Fruit fly (Drosophila melanogaster) whole organism, pupa: ENCODE data around the gene CG33489.

Experiments
- CG10348 ChIP-seq: fragments of 200-800 bp; sonication (Bioruptor generic); IDR thresholded peaks from 2 replicates; pipeline ENCODE4 v1.3.6; 2022; ENCODE audit warnings: missing biosample characterization, missing genetic modification characterization
- CG12605 ChIP-seq: fragments of 200-800 bp; sonication (Bioruptor generic); IDR thresholded peaks from 2 replicates; pipeline ENCODE4 v1.3.6; 2022; ENCODE audit warnings: missing biosample characterization, missing genetic modification characterization
- CG13204 ChIP-seq: fragments of 200-800 bp; sonication (Bioruptor generic); optimal IDR thresholded peaks from 2 replicates; lab custom pipeline; 2018; ENCODE audit warnings: missing biosample characterization, mild to moderate bottlenecking, missing genetic modification characterization, moderate library complexity
- CG14655 ChIP-seq: fragments of 200-800 bp; sonication (Bioruptor generic); optimal IDR thresholded peaks from 3 replicates; lab custom pipeline; 2017; ENCODE audit warnings: mild to moderate bottlenecking, missing biosample characterization, missing genetic modification reagents, missing genetic modification characterization
- CG15710 ChIP-seq: fragments of 200-800 bp; sonication (Bioruptor generic); optimal IDR thresholded peaks from 2 replicates; lab custom pipeline; 2018; ENCODE audit warnings: missing biosample characterization, mild to moderate bottlenecking, missing genetic modification characterization, moderate library complexity
- CG17806 ChIP-seq: fragments of 200-800 bp; sonication (Bioruptor generic); optimal IDR thresholded peaks from 2 replicates; lab custom pipeline; 2018; ENCODE audit warnings: missing biosample characterization, mild to moderate bottlenecking, missing genetic modification characterization, moderate library complexity
- CG32121 ChIP-seq: fragments of 200-800 bp; sonication (Bioruptor generic); IDR thresholded peaks from 2 replicates; pipeline ENCODE4 v1.3.6; 2022; ENCODE audit warnings: missing biosample characterization, missing genetic modification characterization
- CG4496 ChIP-seq: fragments of 200-800 bp; sonication (Bioruptor generic); IDR thresholded peaks from 3 replicates; pipeline ENCODE4 v1.3.6; 2022; ENCODE audit warnings: missing biosample characterization, missing genetic modification characterization
- CG8159 ChIP-seq: fragments of 200-800 bp; sonication (Bioruptor generic); optimal IDR thresholded peaks from 3 replicates; lab custom pipeline; 2018; ENCODE audit warnings: missing biosample characterization, mild to moderate bottlenecking, missing genetic modification characterization, moderate library complexity
- CG8301 ChIP-seq: fragments of 200-800 bp; sonication (Bioruptor generic); optimal IDR thresholded peaks from 2 replicates; lab custom pipeline; 2018; ENCODE audit warnings: missing biosample characterization, mild to moderate bottlenecking, missing genetic modification characterization
- CG9948 ChIP-seq: fragments of 200-800 bp; sonication (Bioruptor generic); optimal IDR thresholded peaks from 2 replicates; lab custom pipeline; 2018; ENCODE audit warnings: missing biosample characterization, mild to moderate bottlenecking, missing genetic modification characterization, moderate library complexity
- D1 ChIP-seq: fragments of 200-800 bp; sonication (Bioruptor generic); optimal IDR thresholded peaks from 2 replicates; lab custom pipeline; 2018; ENCODE audit warnings: missing biosample characterization, mild to moderate bottlenecking, missing genetic modification characterization, moderate library complexity
- EcR ChIP-seq: fragments of 200-800 bp; sonication (Bioruptor generic); optimal IDR thresholded peaks from 3 replicates; lab custom pipeline; 2019; ENCODE audit warnings: missing biosample characterization, missing genetic modification characterization, mild to moderate bottlenecking, moderate library complexity, missing genetic modification reagents
- Ets98B ChIP-seq: fragments of 200-800 bp; sonication (Bioruptor generic); IDR thresholded peaks from 2 replicates; pipeline ENCODE4 v1.3.6; 2022; ENCODE audit warnings: missing biosample characterization, missing genetic modification characterization
- Pif1A ChIP-seq: fragments of 200-800 bp; sonication (Bioruptor generic); optimal IDR thresholded peaks from 3 replicates; lab custom pipeline; 2016; ENCODE audit warnings: missing biosample characterization, missing genetic modification characterization
- Pif1B ChIP-seq: fragments of 200-800 bp; sonication (Bioruptor generic); optimal IDR thresholded peaks from 3 replicates; lab custom pipeline; 2016; ENCODE audit warnings: missing biosample characterization, missing genetic modification characterization
- Snoo ChIP-seq: fragments of 200-800 bp; sonication (Bioruptor generic); optimal IDR thresholded peaks from 3 replicates; lab custom pipeline; 2017; ENCODE audit warnings: missing biosample characterization, mild to moderate bottlenecking, missing genetic modification characterization, inconsistent platforms
- fd96Ca ChIP-seq: fragments of 200-800 bp; sonication (Bioruptor generic); IDR thresholded peaks from 3 replicates; pipeline ENCODE4 v1.3.6; 2022; ENCODE audit warnings: missing biosample characterization, missing genetic modification characterization
- gl ChIP-seq: fragments of 200-800 bp; sonication (Bioruptor generic); optimal IDR thresholded peaks from 2 replicates; lab custom pipeline; 2018; ENCODE audit warnings: missing biosample characterization, mild to moderate bottlenecking, missing genetic modification characterization
- rn ChIP-seq: fragments of 200-800 bp; sonication (Bioruptor generic); IDR thresholded peaks from 2 replicates; pipeline ENCODE4 v1.3.6; 2022; ENCODE audit warnings: missing biosample characterization, missing genetic modification characterization

CG33489 gene

dm6 chr3L:11548009-11548408 lies 28.8 kb downstream of the CG33489 start:
- TF ChIP-seq CG9948 (tag; lab: Kevin White, UChicago) (no peak), CG8159 (tag; lab: Kevin White, UChicago) (no peak), CG13204 (GFP tag; lab: Kevin White, UChicago) (no peak)

dm6 chr3L:11547302-11547994 lies 29.4 kb downstream of the CG33489 start:
- peak; percentile 13; the same call in 1 of the 2 replicates for TF ChIP-seq Ets98B (GFP tag; lab: Robert Waterston, UW)
- no peak for TF ChIP-seq gl (tag; lab: Kevin White, UChicago)
- TF ChIP-seq Pif1A (GFP tag; lab: Kevin White, UChicago), result no peak
- no peak for TF ChIP-seq CG15710 (tag; lab: Kevin White, UChicago)

- no peak for TF ChIP-seq CG10348
- TF ChIP-seq CG32121, result no peak
- TF ChIP-seq CG4496, result 0 out of 3 replicates have a peak, but pooled peaks have one; percentile 22
- peak; percentile 83 for TF ChIP-seq CG8159 (tag; lab: Kevin White, UChicago)
- no peak for TF ChIP-seq CG8301 (tag; lab: Kevin White, UChicago)
- TF ChIP-seq Pif1B (GFP tag; lab: Kevin White, UChicago), result no peak
- TF ChIP-seq rn (GFP tag; lab: Robert Waterston, UW), result no peak
- no peak for TF ChIP-seq fd96Ca
These were observed 33.1 kb downstream of the CG33489 start for dm6 chr3L:11543681-11544299.

dm6 chr3L:11542948-11543347 lies 33.9 kb downstream of the CG33489 start:
- TF ChIP-seq CG13204 (GFP tag; lab: Kevin White, UChicago) (no peak), CG4496 (no peak), Pif1B (GFP tag; lab: Kevin White, UChicago) (no peak), Snoo (tag; lab: Kevin White, UChicago) (no peak), CG8301 (tag; lab: Kevin White, UChicago) (no peak), Ets98B (GFP tag; lab: Robert Waterston, UW) (no peak), CG17806 (tag; lab: Kevin White, UChicago) (no peak), CG14655 (GFP tag; lab: Kevin White, UChicago) (no peak), D1 (tag; lab: Kevin White, UChicago) (no peak), CG15710 (tag; lab: Kevin White, UChicago) (no peak), CG12605 (GFP tag; lab: Robert Waterston, UW) (no peak), CG10348 (no peak), CG8159 (tag; lab: Kevin White, UChicago) (no peak), CG9948 (tag; lab: Kevin White, UChicago) (no peak), gl (tag; lab: Kevin White, UChicago) (no peak), fd96Ca (no peak), Pif1A (GFP tag; lab: Kevin White, UChicago) (no peak), EcR (GFP tag; lab: Kevin White, UChicago) (no peak)

dm6 chr3L:11542437-11542836 lies 34.4 kb downstream of the CG33489 start:
- no peak for TF ChIP-seq CG8301 (tag; lab: Kevin White, UChicago)
- no peak for TF ChIP-seq Ets98B (GFP tag; lab: Robert Waterston, UW)
- no peak for TF ChIP-seq rn (GFP tag; lab: Robert Waterston, UW)
- no peak for TF ChIP-seq gl (tag; lab: Kevin White, UChicago)
- no peak for TF ChIP-seq CG32121
- TF ChIP-seq CG14655 (GFP tag; lab: Kevin White, UChicago), result no peak
- TF ChIP-seq CG9948 (tag; lab: Kevin White, UChicago), result no peak
- no peak for TF ChIP-seq Snoo (tag; lab: Kevin White, UChicago)
- no peak for TF ChIP-seq Pif1A (GFP tag; lab: Kevin White, UChicago)

dm6 chr3L:11540330-11540702 lies 36.5 kb downstream of the CG33489 start:
- TF ChIP-seq CG8159 (tag; lab: Kevin White, UChicago) (no peak), rn (GFP tag; lab: Robert Waterston, UW) (no peak), CG17806 (tag; lab: Kevin White, UChicago) (no peak), CG4496 (no peak), CG8301 (tag; lab: Kevin White, UChicago) (no peak), gl (tag; lab: Kevin White, UChicago) (no peak), Snoo (tag; lab: Kevin White, UChicago) (no peak), EcR (GFP tag; lab: Kevin White, UChicago) (no peak), fd96Ca (no peak)
